Worm (Caenorhabditis elegans): ENCODE measurements around the gene crp-1.

DNA sequence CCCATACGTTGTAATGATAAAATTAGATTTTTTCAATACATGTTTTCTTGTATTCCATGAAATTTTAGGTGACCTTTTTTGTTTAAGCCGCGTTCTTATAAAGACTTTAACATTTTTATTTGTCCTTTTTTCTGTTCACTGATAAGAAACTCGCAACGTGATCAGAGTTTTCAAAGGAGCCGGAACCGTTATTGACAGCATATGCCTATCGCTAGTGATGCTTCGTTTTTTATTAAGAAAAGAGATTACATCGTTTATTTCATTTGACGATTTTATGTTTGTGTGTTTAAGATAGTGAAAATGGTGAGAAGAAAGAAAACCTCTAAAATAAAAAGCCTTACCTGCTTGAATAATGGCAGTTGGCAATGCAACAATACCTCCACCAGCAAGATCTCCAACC, 45.8 kb upstream of the crp-1 start:
- TF ChIP-seq ama-1 (optimal IDR thresholded peaks at IDR 0.05): no peak
- no peak for TF ChIP-seq aly-1 (tag; optimal IDR thresholded peaks at IDR 0.05)
- no peak for TF ChIP-seq flt-1 (GFP tag; IDR thresholded peaks at IDR 0.05)

Measured in whole organism, early embryonic.